Worm (Caenorhabditis elegans) whole organism, mixed stage, embryonic: ENCODE data around the gene F44D12.16.

Source experiments
- flh-1 ChIP-seq: fragments of 200-800 bp; sonication (Bioruptor generic); optimal IDR thresholded peaks from 2 replicates; lab custom pipeline; 2018; ENCODE audit warnings: mild to moderate bottlenecking, missing genetic modification characterization, moderate library complexity, missing compliant biosample characterization
- nhr-12 ChIP-seq: fragments of 150-350 bp; optimal IDR thresholded peaks from 2 replicates; lab custom pipeline; 2014; ENCODE audit warnings: missing biosample characterization, missing genetic modification characterization
- unc-62 ChIP-seq: fragments of 150-350 bp; optimal IDR thresholded peaks from 2 replicates; lab custom pipeline; 2014; ENCODE audit warnings: missing biosample characterization, missing genetic modification reagents, missing genetic modification characterization
- ztf-11 ChIP-seq: fragments of 150-350 bp; optimal IDR thresholded peaks from 2 replicates; lab custom pipeline; 2014; ENCODE audit warnings: missing biosample characterization, missing genetic modification characterization

DNA sequence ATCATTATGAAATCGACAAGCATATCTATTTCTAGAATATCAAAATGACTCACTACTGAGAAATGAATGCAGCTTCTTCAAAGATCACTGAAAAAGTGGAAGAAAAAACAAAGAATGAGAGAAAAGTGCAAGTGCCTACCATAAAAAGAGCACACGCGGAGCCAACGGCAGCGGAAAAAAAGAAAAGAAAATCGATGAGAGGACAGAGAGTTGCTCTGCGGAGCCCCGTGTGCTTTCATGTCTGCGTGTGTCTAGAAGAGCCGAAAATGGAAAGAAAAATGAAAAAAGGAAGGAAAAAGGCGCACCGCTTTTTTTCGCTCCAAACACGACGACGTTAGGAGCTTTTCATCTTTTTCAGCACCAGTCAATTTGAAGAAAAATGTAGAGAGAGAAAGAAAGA, 33.8 kb downstream of the F44D12.16 start, which contains the start of gene ipla-7:
- TF ChIP-seq unc-62 (no peak), nhr-12 (no peak), flh-1 (GFP tag; lab: Kevin White, UChicago) (no peak), ztf-11 (tag; lab: Kevin White, UChicago) (no peak)
